Worm (Caenorhabditis elegans) whole organism, young adult: ENCODE results near the gene K02E11.3.

Source experiments
- attf-6 ChIP-seq: fragments of 200-800 bp; sonication (Bioruptor generic); IDR thresholded peaks from 2 replicates; pipeline ENCODE4 v1.3.6; 2022; ENCODE audit warnings: missing genetic modification reagents, missing genetic modification characterization, missing compliant biosample characterization
- ceh-100 ChIP-seq: fragments of 200-800 bp; sonication (Bioruptor generic); IDR thresholded peaks from 2 replicates; pipeline ENCODE4 v1.3.6; 2022; ENCODE audit warnings: missing genetic modification reagents, missing genetic modification characterization, missing compliant biosample characterization
- ceh-79 ChIP-seq: sonication (generic microtip); optimal IDR thresholded peaks from 2 replicates; lab custom pipeline; 2017; ENCODE audit warnings: mild to moderate bottlenecking, missing genetic modification characterization, missing compliant biosample characterization
- egrh-3 ChIP-seq: fragments of 200-800 bp; sonication (Bioruptor generic); IDR thresholded peaks from 2 replicates; pipeline ENCODE4 v1.3.6; 2022; ENCODE audit warnings: missing genetic modification reagents, missing genetic modification characterization, missing compliant biosample characterization
- lin-35 ChIP-seq, 3 experiments: fragments of 150-350 bp in 2 of 3; sonication (generic microtip) in 1 of 3; optimal IDR thresholded peaks; 2 replicates each; lab custom pipeline; 2014 to 2018; ENCODE audit warnings: missing biosample characterization in 3 of 3, missing genetic modification characterization in 3 of 3, missing genetic modification reagents in 3 of 3
- lin-40 ChIP-seq: sonication (generic microtip); optimal IDR thresholded peaks from 2 replicates; lab custom pipeline; 2016; ENCODE audit warnings: missing genetic modification characterization, mild to moderate bottlenecking, missing compliant biosample characterization, missing genotype, missing genetic modification reagents
- madf-8 ChIP-seq: fragments of 200-800 bp; sonication (Bioruptor generic); conservative IDR thresholded peaks from 2 replicates; pipeline ENCODE4 v1.3.6; 2022; ENCODE audit warnings: missing genetic modification reagents, missing genetic modification characterization, missing compliant biosample characterization
- unc-130 ChIP-seq: sonication (generic microtip); optimal IDR thresholded peaks from 2 replicates; lab custom pipeline; 2016; ENCODE audit warnings: missing genetic modification reagents, missing genetic modification characterization, missing compliant biosample characterization
- ztf-6 ChIP-seq: fragments of 200-800 bp; sonication (Bioruptor generic); IDR thresholded peaks from 2 replicates; pipeline ENCODE4 v1.3.6; 2022; ENCODE audit warnings: missing genetic modification reagents, missing genetic modification characterization, missing compliant biosample characterization

ce11 chrV:14231656-14232055 lies 15.0 kb downstream of the K02E11.3 start:
- TF ChIP-seq lin-35 (GFP tag; optimal IDR thresholded peaks at IDR 0.05; lab: Kevin White, UChicago) (no peak), egrh-3 (no peak), ceh-79 (tag; lab: Kevin White, UChicago) (no peak), unc-130 (GFP tag; lab: Kevin White, UChicago) (no peak), ceh-100 (GFP tag; lab: Robert Waterston, UW) (no peak), attf-6 (GFP tag; lab: Robert Waterston, UW) (no peak), madf-8 (GFP tag; lab: Robert Waterston, UW) (no peak), lin-40 (tag; lab: Kevin White, UChicago) (no peak), ztf-6 (GFP tag; lab: Robert Waterston, UW) (no peak)
